Fruit fly (Drosophila melanogaster) whole organism, wandering third instar larva: Measurements from ENCODE around the gene CG14341.

ENCODE experiments used
- CG32264 ChIP-seq: fragments of 200-800 bp; sonication (Bioruptor generic); optimal IDR thresholded peaks from 2 replicates; lab custom pipeline; 2016; ENCODE audit warnings: missing biosample characterization, missing genetic modification characterization
- CG9705 ChIP-seq: fragments of 200-800 bp; sonication (Bioruptor generic); optimal IDR thresholded peaks from 2 replicates; lab custom pipeline; 2018; ENCODE audit warnings: missing biosample characterization, mild to moderate bottlenecking, missing genetic modification characterization
- Dif ChIP-seq: fragments of 200-275, 200-300 bp; sonication (Bioruptor generic); optimal IDR thresholded peaks from 2 replicates; lab custom pipeline; 2018; ENCODE audit warnings: missing biosample characterization, missing genetic modification characterization; ENCODE audit not compliant: partially characterized antibody
- GATAd ChIP-seq: sonication (Bioruptor generic); optimal IDR thresholded peaks from 2 replicates; lab custom pipeline; 2016; ENCODE audit warnings: missing biosample characterization, missing genetic modification characterization
- HLH106 ChIP-seq: fragments of 200-800 bp; optimal IDR thresholded peaks from 3 replicates; lab custom pipeline; 2019; ENCODE audit warnings: missing biosample characterization, mild to moderate bottlenecking, missing genetic modification characterization, moderate library complexity
- Hnf4 ChIP-seq: fragments of 200-800 bp; sonication (Bioruptor generic); optimal IDR thresholded peaks from 2 replicates; lab custom pipeline; 2016; ENCODE audit warnings: missing biosample characterization, mild to moderate bottlenecking, missing genetic modification characterization
- Hr78 ChIP-seq: fragments of >200 bp; optimal IDR thresholded peaks from 2 replicates; lab custom pipeline; 2017; ENCODE audit warnings: missing biosample characterization, missing genetic modification characterization
- Hr83 ChIP-seq: fragments of 200-300 bp; sonication (Bioruptor generic); optimal IDR thresholded peaks from 2 replicates; lab custom pipeline; 2016; ENCODE audit warnings: missing biosample characterization, mild to moderate bottlenecking, missing genetic modification characterization, moderate library complexity; ENCODE audit not compliant: poor library complexity, severe bottlenecking
- Jra ChIP-seq: sonication (Bioruptor generic); optimal IDR thresholded peaks from 2 replicates; lab custom pipeline; 2016; ENCODE audit warnings: missing biosample characterization, missing genetic modification characterization
- Mio ChIP-seq: sonication (Bioruptor generic); optimal IDR thresholded peaks from 2 replicates; lab custom pipeline; 2016; ENCODE audit warnings: missing biosample characterization, missing genetic modification characterization
- Myc ChIP-seq: fragments of >200 bp; optimal IDR thresholded peaks from 2 replicates; lab custom pipeline; 2017
- N ChIP-seq: fragments of >200 bp; optimal IDR thresholded peaks from 2 replicates; lab custom pipeline; 2018; ENCODE audit warnings: missing biosample characterization, missing external identifiers, missing genetic modification characterization
- OdsH ChIP-seq: fragments of 200-800 bp; sonication (Bioruptor generic); optimal IDR thresholded peaks from 2 replicates; lab custom pipeline; 2016; ENCODE audit warnings: missing biosample characterization, mild to moderate bottlenecking, missing genetic modification characterization
- Rel ChIP-seq, 2 experiments: fragments of 200-800 bp; sonication (Bioruptor generic) in 1 of 2; optimal IDR thresholded peaks; 2 replicates in 1 of 2; 3 replicates in 1 of 2; lab custom pipeline; 2016 to 2019; ENCODE audit warnings: mild to moderate bottlenecking in 2 of 2, missing biosample characterization in 2 of 2, missing genetic modification characterization in 2 of 2, moderate library complexity in 1 of 2
- Sp1 ChIP-seq: fragments of 200-800 bp; sonication (Bioruptor generic); optimal IDR thresholded peaks from 3 replicates; lab custom pipeline; 2019; ENCODE audit warnings: missing biosample characterization, mild to moderate bottlenecking, missing genetic modification characterization, moderate library complexity
- Vsx2 ChIP-seq: fragments of 200-300, 225-300 bp; sonication (Bioruptor generic); optimal IDR thresholded peaks from 2 replicates; lab custom pipeline; 2018; ENCODE audit warnings: missing biosample characterization, missing genetic modification characterization; ENCODE audit not compliant: partially characterized antibody
- br ChIP-seq: fragments of 200-800 bp; sonication (Bioruptor generic); optimal IDR thresholded peaks from 2 replicates; lab custom pipeline; 2016; ENCODE audit warnings: missing biosample characterization, missing genetic modification characterization
- brk ChIP-seq: fragments of 200-800 bp; sonication (Bioruptor generic); optimal IDR thresholded peaks from 2 replicates; lab custom pipeline; 2016; ENCODE audit warnings: missing biosample characterization, mild to moderate bottlenecking, missing genetic modification characterization
- dmrt93B ChIP-seq: fragments of 200-800 bp; sonication (Bioruptor generic); optimal IDR thresholded peaks from 2 replicates; lab custom pipeline; 2018; ENCODE audit warnings: missing biosample characterization, mild to moderate bottlenecking, missing genetic modification characterization
- dsf ChIP-seq: sonication (Bioruptor generic); optimal IDR thresholded peaks from 2 replicates; lab custom pipeline; 2016; ENCODE audit warnings: missing biosample characterization, missing genetic modification characterization, borderline replicate concordance
- foxo ChIP-seq, 2 experiments: fragments of 200-800 bp; sonication (Bioruptor generic); optimal IDR thresholded peaks; 2 replicates in 1 of 2; 3 replicates in 1 of 2; lab custom pipeline; 2016 to 2017; ENCODE audit warnings: missing biosample characterization in 2 of 2, missing genetic modification characterization in 2 of 2
- fru ChIP-seq: fragments of 200-800 bp; sonication (Bioruptor generic); optimal IDR thresholded peaks from 3 replicates; lab custom pipeline; 2016; ENCODE audit warnings: missing biosample characterization, mild to moderate bottlenecking, missing genetic modification characterization
- h ChIP-seq: fragments of 200-800 bp; sonication (Bioruptor generic); optimal IDR thresholded peaks from 3 replicates; lab custom pipeline; 2016; ENCODE audit warnings: missing biosample characterization, mild to moderate bottlenecking, missing genetic modification characterization
- jim ChIP-seq: fragments of 175-275, 200-325 bp; sonication (Bioruptor generic); optimal IDR thresholded peaks from 2 replicates; lab custom pipeline; 2016; ENCODE audit warnings: missing biosample characterization, mild to moderate bottlenecking, missing genetic modification characterization
- lola ChIP-seq: fragments of >200 bp; optimal IDR thresholded peaks from 2 replicates; lab custom pipeline; 2017; ENCODE audit warnings: missing biosample characterization, missing genetic modification characterization
- pan ChIP-seq: fragments of >200 bp; optimal IDR thresholded peaks from 2 replicates; lab custom pipeline; 2017
- psq ChIP-seq: fragments of 200-800 bp; sonication (Bioruptor generic); optimal IDR thresholded peaks from 3 replicates; lab custom pipeline; 2017; ENCODE audit warnings: missing biosample characterization, mild to moderate bottlenecking, missing genetic modification characterization, moderate library complexity
- rgr ChIP-seq: fragments of 200-800 bp; sonication (Bioruptor generic); optimal IDR thresholded peaks from 3 replicates; lab custom pipeline; 2016; ENCODE audit warnings: missing biosample characterization, mild to moderate bottlenecking, missing genetic modification characterization
- sage ChIP-seq: fragments of 200-800 bp; sonication (Bioruptor generic); optimal IDR thresholded peaks from 2 replicates; lab custom pipeline; 2016; ENCODE audit warnings: missing biosample characterization, mild to moderate bottlenecking, missing genetic modification characterization
- sv ChIP-seq: fragments of 200-800 bp; sonication (Bioruptor generic); optimal IDR thresholded peaks from 3 replicates; lab custom pipeline; 2016; ENCODE audit warnings: missing biosample characterization, missing genetic modification characterization
- tai ChIP-seq: sonication (Bioruptor generic); optimal IDR thresholded peaks from 2 replicates; lab custom pipeline; 2016; ENCODE audit warnings: missing biosample characterization, missing genetic modification characterization
- usp ChIP-seq: fragments of >200 bp; optimal IDR thresholded peaks from 2 replicates; lab custom pipeline; 2017; ENCODE audit warnings: missing biosample characterization, missing genetic modification characterization
- woc ChIP-seq: sonication (Bioruptor generic); optimal IDR thresholded peaks from 2 replicates; lab custom pipeline; 2016; ENCODE audit warnings: missing biosample characterization, mild to moderate bottlenecking, missing genetic modification characterization

Gene CG14341

dm6 chr2L:1134011-1134743 lies 32.1 kb upstream of the CG14341 start, which contains the start of the genes Iris and CG4577:
Iris (minus strand) TSS chr2L:1134098.
CG4577 (plus strand) TSS chr2L:1134693.
- TF ChIP-seq GATAd (GFP tag; lab: Kevin White, UChicago) (no peak), h (GFP tag; lab: Kevin White, UChicago) (no peak), brk (GFP tag; lab: Kevin White, UChicago) (no peak), Dif (GFP tag; lab: Kevin White, UChicago) (no peak), HLH106 (tag; lab: Kevin White, UChicago) (no peak), Hnf4 (GFP tag; lab: Kevin White, UChicago) (no peak), lola (no peak), CG32264 (GFP tag; lab: Kevin White, UChicago) (no peak)

dm6 chr2L:1135495-1135894 lies 30.8 kb upstream of the CG14341 start:
- TF ChIP-seq rgr: no peak
- TF ChIP-seq Dif (GFP tag; lab: Kevin White, UChicago): no peak
- no peak for TF ChIP-seq brk (GFP tag; lab: Kevin White, UChicago)
- TF ChIP-seq pan (lab: Kevin White, UChicago): no peak
- TF ChIP-seq Vsx2 (GFP tag; lab: Kevin White, UChicago): no peak
- no peak for TF ChIP-seq Mio (GFP tag; lab: Kevin White, UChicago)
- no peak for TF ChIP-seq Hr78 (GFP tag; lab: Kevin White, UChicago)
- no peak for TF ChIP-seq CG9705
- no peak for TF ChIP-seq OdsH (GFP tag; lab: Kevin White, UChicago)
- TF ChIP-seq, all 38 proteins: peak for 0

dm6 chr2L:1136993-1137392 lies 29.3 kb upstream of the CG14341 start:
- TF ChIP-seq dmrt93B (GFP tag; lab: Kevin White, UChicago) (no peak), psq (GFP tag; lab: Kevin White, UChicago) (no peak), tai (no peak), CG32264 (GFP tag; lab: Kevin White, UChicago) (no peak), usp (no peak), Jra (GFP tag; lab: Kevin White, UChicago) (no peak), Hnf4 (GFP tag; lab: Kevin White, UChicago) (no peak), foxo (GFP tag; optimal IDR thresholded peaks at IDR 0.05; lab: Kevin White, UChicago) (no peak), dsf (GFP tag; lab: Kevin White, UChicago) (no peak), woc (GFP tag; lab: Kevin White, UChicago) (no peak), Hr83 (GFP tag; lab: Kevin White, UChicago) (no peak), sv (GFP tag; lab: Kevin White, UChicago) (no peak), rgr (no peak), h (GFP tag; lab: Kevin White, UChicago) (no peak)

dm6 chr2L:1142730-1143281 lies 23.5 kb upstream of the CG14341 start, which contains the start of gene MFS3:
MFS3 (plus strand) TSS chr2L:1143201.
- TF ChIP-seq Dif (GFP tag; lab: Kevin White, UChicago): peak; percentile 7
- TF ChIP-seq Hr83 (GFP tag; lab: Kevin White, UChicago): no peak
- peak; percentile 35 for TF ChIP-seq Hnf4 (GFP tag; lab: Kevin White, UChicago)
- TF ChIP-seq Vsx2 (GFP tag; lab: Kevin White, UChicago): peak; percentile 70
- TF ChIP-seq brk (GFP tag; lab: Kevin White, UChicago): peak; percentile 35
- peak; percentile 40 for TF ChIP-seq Myc (lab: Kevin White, UChicago)
- peak; percentile 22 for TF ChIP-seq psq (GFP tag; lab: Kevin White, UChicago)
- peak; percentile 42 for TF ChIP-seq h (GFP tag; lab: Kevin White, UChicago)
- no peak for TF ChIP-seq sage (GFP tag; lab: Kevin White, UChicago)
- TF ChIP-seq N (GFP tag; lab: Kevin White, UChicago): no peak
- TF ChIP-seq CG32264 (GFP tag; lab: Kevin White, UChicago): no peak
- peak; percentile 44 for TF ChIP-seq Rel (GFP tag; optimal IDR thresholded peaks at IDR 0.05; lab: Kevin White, UChicago)
- TF ChIP-seq Rel (tag; optimal IDR thresholded peaks at IDR 0.05; lab: Kevin White, UChicago): peak; percentile 32
- peak; percentile 79 for TF ChIP-seq jim (GFP tag; lab: Kevin White, UChicago)
- peak; percentile 29 for TF ChIP-seq fru (GFP tag; lab: Kevin White, UChicago)
- TF ChIP-seq foxo (GFP tag; optimal IDR thresholded peaks at IDR 0.05; lab: Kevin White, UChicago): peak in 1 of 2 experiments; percentile 36
- TF ChIP-seq HLH106 (tag; lab: Kevin White, UChicago): no peak
- peak; percentile 15 for TF ChIP-seq Jra (GFP tag; lab: Kevin White, UChicago)
- TF ChIP-seq br (GFP tag; lab: Kevin White, UChicago): peak; percentile 47
- peak; percentile 27 for TF ChIP-seq CG9705
- TF ChIP-seq Sp1 (GFP tag; lab: Kevin White, UChicago): peak; percentile 35
- peak; percentile 20 for TF ChIP-seq rgr
